Worm (Caenorhabditis elegans) whole organism, L1 larva: ENCODE results near the gene mat-2.

Experiments
- fos-1 ChIP-seq: fragments of 150-350 bp; optimal IDR thresholded peaks from 2 replicates; lab custom pipeline; 2014; ENCODE audit warnings: missing biosample characterization, missing genetic modification characterization
- nhr-237 ChIP-seq: fragments of 150-350 bp; optimal IDR thresholded peaks from 2 replicates; lab custom pipeline; 2014; ENCODE audit warnings: missing biosample characterization, missing genetic modification characterization
- nhr-76 ChIP-seq: sonication (generic microtip); optimal IDR thresholded peaks from 2 replicates; lab custom pipeline; 2017; ENCODE audit warnings: missing biosample characterization, missing genetic modification characterization
- sox-4 ChIP-seq: sonication (generic microtip); optimal IDR thresholded peaks from 2 replicates; lab custom pipeline; 2016; ENCODE audit warnings: missing genetic modification characterization, missing compliant biosample characterization
- tbx-2 ChIP-seq: sonication (generic microtip); optimal IDR thresholded peaks from 2 replicates; lab custom pipeline; 2016; ENCODE audit warnings: missing genetic modification characterization, missing compliant biosample characterization
- unc-86 ChIP-seq: sonication (generic microtip); optimal IDR thresholded peaks from 2 replicates; lab custom pipeline; 2016; ENCODE audit warnings: missing genetic modification characterization, missing compliant biosample characterization

ce11 chrII:11104162-11104561 is 8.4 kb upstream of the mat-2 start, which contains the start of gene C09H10.9:
- no peak for TF ChIP-seq nhr-237
- no peak for TF ChIP-seq nhr-76 (tag; lab: Kevin White, UChicago)
- no peak for TF ChIP-seq unc-86 (tag; lab: Kevin White, UChicago)
- no peak for TF ChIP-seq sox-4
- no peak for TF ChIP-seq tbx-2 (tag; lab: Kevin White, UChicago)
- no peak for TF ChIP-seq fos-1 (tag; lab: Kevin White, UChicago)
